Fruit fly (Drosophila melanogaster) whole organism, wandering third instar larva: ENCODE results near the gene Pldn.

Experiments used
- CG9705 ChIP-seq: fragments of 200-800 bp; sonication (Bioruptor generic); optimal IDR thresholded peaks from 2 replicates; lab custom pipeline; 2018; ENCODE audit warnings: missing biosample characterization, mild to moderate bottlenecking, missing genetic modification characterization
- Jra ChIP-seq: sonication (Bioruptor generic); optimal IDR thresholded peaks from 2 replicates; lab custom pipeline; 2016; ENCODE audit warnings: missing biosample characterization, missing genetic modification characterization
- lola ChIP-seq: fragments of >200 bp; optimal IDR thresholded peaks from 2 replicates; lab custom pipeline; 2017; ENCODE audit warnings: missing biosample characterization, missing genetic modification characterization

- no peak for TF ChIP-seq CG9705 (GFP tag; lab: Kevin White, UChicago)
- TF ChIP-seq Jra = no peak
- no peak for TF ChIP-seq lola
These were observed 12.8 kb downstream of the Pldn start for dm6 chr3L:11678313-11678817.
